Worm (Caenorhabditis elegans): Measurements from ENCODE around the gene hot-6.

The hot-6 gene

DNA sequence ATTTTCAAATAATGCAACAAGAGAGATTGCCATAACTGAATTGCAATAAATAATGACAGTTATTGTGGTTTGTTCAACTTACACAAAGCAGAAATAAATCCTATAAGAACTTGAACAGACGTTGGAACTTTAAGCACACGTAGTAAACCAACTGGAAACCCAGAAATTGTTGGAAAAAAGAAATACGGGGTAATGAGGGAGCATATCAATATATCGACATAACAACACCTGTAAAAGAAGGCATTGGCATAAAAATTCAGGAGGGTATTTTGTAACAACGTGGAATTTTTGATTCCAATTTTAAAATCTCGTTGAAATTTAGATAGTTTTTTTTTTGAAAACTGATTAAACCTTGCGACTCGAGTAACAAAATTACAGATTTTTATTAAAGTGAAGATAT lies 33.7 kb upstream of the hot-6 start:
- TF ChIP-seq ztf-29 (GFP tag; IDR thresholded peaks at IDR 0.05) (no peak), ztf-23 (GFP tag; IDR thresholded peaks at IDR 0.05) (no peak), T22C8.4 (GFP tag; IDR thresholded peaks at IDR 0.05) (no peak), flt-1 (GFP tag; IDR thresholded peaks at IDR 0.05) (no peak), klf-2 (GFP tag; conservative IDR thresholded peaks at IDR 0.05) (no peak), med-1 (GFP tag; optimal IDR thresholded peaks at IDR 0.05; ENCODE audit: insufficient read depth) (no peak)

DNA sequence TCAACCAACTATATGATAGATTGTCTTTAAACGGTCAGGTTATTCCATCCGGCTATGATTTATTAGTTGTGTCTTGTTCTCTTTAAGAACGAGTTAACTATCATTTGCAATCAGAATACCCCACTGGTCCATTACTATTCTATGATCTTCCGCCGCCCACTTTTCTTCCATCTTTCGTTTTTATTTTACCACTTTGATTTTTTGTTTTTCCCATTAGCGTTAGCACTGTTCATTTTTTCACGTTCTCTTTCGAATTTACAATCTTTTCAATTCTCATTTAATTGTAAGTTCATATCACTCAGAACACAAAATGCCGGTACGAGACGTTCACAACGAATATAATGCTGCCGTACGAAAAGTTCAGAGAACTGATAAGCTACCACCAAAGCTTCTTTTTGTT lies 31.1 kb upstream of the hot-6 start, which contains the start of gene T04C12.7:
Gene T04C12.7, plus strand, starts transcription at position 301 of the 400 bp plus-strand sequence.
- no peak for TF ChIP-seq ref-1 (GFP tag; conservative IDR thresholded peaks at IDR 0.05)
- no peak for TF ChIP-seq tab-1 (GFP tag; IDR thresholded peaks at IDR 0.05)
- TF ChIP-seq klf-2 (GFP tag; conservative IDR thresholded peaks at IDR 0.05): no peak
- TF ChIP-seq ztf-23 (GFP tag; IDR thresholded peaks at IDR 0.05): no peak
- no peak for TF ChIP-seq T22C8.4 (GFP tag; IDR thresholded peaks at IDR 0.05)
- no peak for TF ChIP-seq ztf-29 (GFP tag; IDR thresholded peaks at IDR 0.05)
- no peak for TF ChIP-seq flt-1 (GFP tag; IDR thresholded peaks at IDR 0.05)
- TF ChIP-seq med-1 (GFP tag; optimal IDR thresholded peaks at IDR 0.05; ENCODE audit: insufficient read depth): no peak
- TF ChIP-seq cog-1 (tag; optimal IDR thresholded peaks at IDR 0.05): no peak

DNA sequence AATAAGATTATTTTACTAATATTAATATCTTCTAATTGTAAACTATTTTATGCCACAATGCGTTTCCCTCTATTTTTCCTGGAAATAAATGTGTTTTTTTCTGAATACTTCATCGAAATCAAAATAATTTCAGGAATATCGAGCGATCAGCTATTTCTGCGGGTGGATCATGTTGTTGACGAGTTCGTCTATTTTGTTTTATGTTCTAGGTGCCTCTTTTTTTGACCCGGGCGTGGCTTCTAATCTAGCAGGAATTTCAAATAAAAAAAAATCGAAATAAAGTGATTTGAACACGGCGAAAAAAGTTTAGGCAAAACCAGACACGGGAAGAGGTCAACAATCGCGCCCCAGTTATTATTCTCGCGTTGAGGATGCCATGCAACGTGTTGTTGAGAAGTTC lies 29.2 kb upstream of the hot-6 start, which contains the start of gene T04C12.33:
Gene T04C12.33, plus strand, starts transcription at position 301 of the 400 bp plus-strand sequence.
- TF ChIP-seq ztf-29 (GFP tag; IDR thresholded peaks at IDR 0.05) (no peak), T22C8.4 (GFP tag; IDR thresholded peaks at IDR 0.05) (no peak), ztf-23 (GFP tag; IDR thresholded peaks at IDR 0.05) (no peak), cog-1 (tag; optimal IDR thresholded peaks at IDR 0.05) (no peak), klf-2 (GFP tag; conservative IDR thresholded peaks at IDR 0.05) (no peak), tab-1 (GFP tag; IDR thresholded peaks at IDR 0.05) (no peak)

DNA sequence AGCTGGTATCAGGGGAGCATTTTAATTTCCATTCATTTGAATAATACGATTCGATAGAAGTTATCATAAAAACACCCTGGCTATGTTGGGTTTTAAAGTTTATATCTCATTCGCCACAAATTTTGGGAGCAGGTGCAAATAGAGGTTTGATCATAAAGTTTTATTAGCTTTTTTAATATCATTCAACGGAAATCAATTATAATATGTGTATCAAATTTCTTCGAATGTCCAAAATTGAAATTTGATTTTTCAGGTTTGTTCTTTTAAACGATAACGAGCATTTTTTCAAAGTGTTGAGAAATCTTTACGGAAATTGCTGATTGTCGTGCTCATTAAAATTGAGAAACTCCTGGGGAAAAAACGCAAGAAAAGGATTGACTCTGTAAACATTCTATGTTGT lies 25.9 kb upstream of the hot-6 start, which contains the start of gene srh-74:
Gene srh-74, minus strand, starts transcription at position 101 of the 400 bp plus-strand sequence.
- TF ChIP-seq med-1 (GFP tag; optimal IDR thresholded peaks at IDR 0.05; ENCODE audit: insufficient read depth): no peak
- no peak for TF ChIP-seq ztf-29 (GFP tag; IDR thresholded peaks at IDR 0.05)
- no peak for TF ChIP-seq tab-1 (GFP tag; IDR thresholded peaks at IDR 0.05)
- no peak for TF ChIP-seq flt-1 (GFP tag; IDR thresholded peaks at IDR 0.05)
- no peak for TF ChIP-seq ref-1 (GFP tag; conservative IDR thresholded peaks at IDR 0.05)
- no peak for TF ChIP-seq ztf-23 (GFP tag; IDR thresholded peaks at IDR 0.05)
- no peak for TF ChIP-seq klf-2 (GFP tag; conservative IDR thresholded peaks at IDR 0.05)

DNA sequence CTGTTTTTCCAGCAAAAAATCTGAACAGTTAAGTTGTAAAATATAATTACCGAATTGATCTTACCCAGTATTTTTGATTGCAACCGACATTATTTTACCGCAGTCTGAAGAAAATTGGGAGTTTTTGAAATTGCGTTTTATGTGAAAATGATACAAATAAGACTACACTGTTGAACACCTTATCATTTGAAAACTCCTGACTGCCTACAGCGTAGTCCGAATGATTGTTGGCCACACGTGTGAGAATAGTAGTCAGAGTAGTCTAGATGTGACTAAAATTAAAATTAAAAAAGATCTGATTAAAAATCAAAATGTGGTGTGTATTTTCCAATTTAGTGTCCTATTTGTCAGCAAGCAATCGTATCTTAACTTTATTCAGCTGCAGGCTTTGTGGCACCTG lies 24.0 kb upstream of the hot-6 start, which contains the start of gene dhs-18:
Gene dhs-18, minus strand, starts transcription at position 104 of the 400 bp plus-strand sequence.
- TF ChIP-seq ztf-29 (GFP tag; IDR thresholded peaks at IDR 0.05) (no peak), klf-2 (GFP tag; conservative IDR thresholded peaks at IDR 0.05) (no peak), flt-1 (GFP tag; IDR thresholded peaks at IDR 0.05) (no peak), T22C8.4 (GFP tag; IDR thresholded peaks at IDR 0.05) (no peak), ztf-23 (GFP tag; IDR thresholded peaks at IDR 0.05) (no peak), cog-1 (tag; optimal IDR thresholded peaks at IDR 0.05) (no peak), med-1 (GFP tag; optimal IDR thresholded peaks at IDR 0.05; ENCODE audit: insufficient read depth) (no peak), ref-1 (GFP tag; conservative IDR thresholded peaks at IDR 0.05) (no peak)

DNA sequence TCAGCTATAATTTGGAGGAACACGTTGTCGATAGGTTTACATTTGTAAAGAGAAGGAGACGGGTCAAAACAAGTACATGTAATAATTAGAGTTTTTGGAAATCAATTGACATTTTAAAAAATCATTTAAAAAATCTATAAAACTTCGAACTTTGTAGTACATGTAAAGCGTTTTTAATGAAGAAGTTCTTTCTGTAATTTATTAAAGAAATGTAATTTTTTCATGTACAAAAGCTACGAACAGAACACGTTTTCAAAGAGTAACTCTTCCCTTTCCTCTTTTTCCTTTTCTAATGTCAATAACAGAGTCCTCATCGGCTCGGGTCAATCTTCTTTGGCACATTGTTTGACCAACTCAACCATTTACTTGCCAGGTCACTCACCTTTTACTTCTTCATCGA lies 21.0 kb upstream of the hot-6 start, which contains the start of gene C45B11.6:
Gene C45B11.6, plus strand, starts transcription at position 301 of the 400 bp plus-strand sequence.
- TF ChIP-seq flt-1 (GFP tag; IDR thresholded peaks at IDR 0.05) (no peak), T22C8.4 (GFP tag; IDR thresholded peaks at IDR 0.05) (no peak), cog-1 (tag; optimal IDR thresholded peaks at IDR 0.05) (no peak), ref-1 (GFP tag; conservative IDR thresholded peaks at IDR 0.05) (no peak), med-1 (GFP tag; optimal IDR thresholded peaks at IDR 0.05; ENCODE audit: insufficient read depth) (no peak), ztf-23 (GFP tag; IDR thresholded peaks at IDR 0.05) (no peak), ztf-29 (GFP tag; IDR thresholded peaks at IDR 0.05) (no peak), tab-1 (GFP tag; IDR thresholded peaks at IDR 0.05) (no peak), klf-2 (GFP tag; conservative IDR thresholded peaks at IDR 0.05) (no peak)

DNA sequence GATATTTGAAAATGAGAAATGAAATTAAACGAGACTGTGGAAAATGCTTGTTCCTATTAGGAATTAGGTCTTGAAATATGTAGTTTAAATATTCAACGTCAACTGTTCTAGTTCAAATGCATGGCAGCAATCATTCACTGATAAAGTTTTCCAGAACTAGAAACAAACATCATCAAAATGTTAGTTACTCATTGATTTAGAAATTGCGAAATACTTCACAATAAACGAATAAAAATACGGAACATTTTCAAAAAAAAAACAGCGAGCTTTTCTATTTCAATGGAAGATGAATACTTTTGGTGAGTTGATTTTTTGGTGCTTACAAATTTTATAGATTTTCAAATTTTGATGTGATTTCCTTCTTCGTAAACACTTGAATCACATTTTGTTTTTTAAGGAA lies 19.8 kb upstream of the hot-6 start, which contains the start of gene C45B11.2:
Gene C45B11.2, plus strand, starts transcription at position 173 of the 400 bp plus-strand sequence.
- TF ChIP-seq flt-1 (GFP tag; IDR thresholded peaks at IDR 0.05) (no peak), klf-2 (GFP tag; conservative IDR thresholded peaks at IDR 0.05) (no peak), tab-1 (GFP tag; IDR thresholded peaks at IDR 0.05) (no peak), cog-1 (tag; optimal IDR thresholded peaks at IDR 0.05) (no peak), ztf-29 (GFP tag; IDR thresholded peaks at IDR 0.05) (no peak), ref-1 (GFP tag; conservative IDR thresholded peaks at IDR 0.05) (no peak), med-1 (GFP tag; optimal IDR thresholded peaks at IDR 0.05; ENCODE audit: insufficient read depth) (no peak), ztf-23 (GFP tag; IDR thresholded peaks at IDR 0.05) (no peak), T22C8.4 (GFP tag; IDR thresholded peaks at IDR 0.05) (no peak)

DNA sequence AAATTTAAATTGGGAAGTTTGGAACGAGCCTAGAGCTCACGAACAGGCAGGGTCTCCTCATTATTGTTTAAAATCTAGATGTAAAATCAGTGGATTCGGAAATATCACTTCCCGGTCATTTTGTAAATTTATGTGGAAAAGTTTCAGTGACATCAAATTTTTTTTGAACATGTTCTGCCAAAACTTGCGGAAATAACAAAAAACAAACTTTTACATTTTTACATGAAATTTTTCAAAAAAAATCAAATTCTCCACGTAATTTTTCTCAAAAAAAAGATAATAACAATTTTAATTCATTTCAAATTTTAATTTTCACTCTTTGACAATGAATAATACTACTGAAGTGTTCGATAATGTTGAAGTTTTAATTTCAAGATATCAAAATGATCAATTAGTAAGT lies 18.8 kb upstream of the hot-6 start, which contains the start of gene C45B11.5:
Gene C45B11.5, plus strand, starts transcription at position 301 of the 400 bp plus-strand sequence.
- no peak for TF ChIP-seq ztf-29 (GFP tag; IDR thresholded peaks at IDR 0.05)
- TF ChIP-seq ztf-23 (GFP tag; IDR thresholded peaks at IDR 0.05): no peak
- no peak for TF ChIP-seq cog-1 (tag; optimal IDR thresholded peaks at IDR 0.05)
- TF ChIP-seq tab-1 (GFP tag; IDR thresholded peaks at IDR 0.05): no peak
- TF ChIP-seq med-1 (GFP tag; optimal IDR thresholded peaks at IDR 0.05; ENCODE audit: insufficient read depth): no peak
- no peak for TF ChIP-seq ref-1 (GFP tag; conservative IDR thresholded peaks at IDR 0.05)
- TF ChIP-seq flt-1 (GFP tag; IDR thresholded peaks at IDR 0.05): no peak
- no peak for TF ChIP-seq T22C8.4 (GFP tag; IDR thresholded peaks at IDR 0.05)
- TF ChIP-seq klf-2 (GFP tag; conservative IDR thresholded peaks at IDR 0.05): no peak

DNA sequence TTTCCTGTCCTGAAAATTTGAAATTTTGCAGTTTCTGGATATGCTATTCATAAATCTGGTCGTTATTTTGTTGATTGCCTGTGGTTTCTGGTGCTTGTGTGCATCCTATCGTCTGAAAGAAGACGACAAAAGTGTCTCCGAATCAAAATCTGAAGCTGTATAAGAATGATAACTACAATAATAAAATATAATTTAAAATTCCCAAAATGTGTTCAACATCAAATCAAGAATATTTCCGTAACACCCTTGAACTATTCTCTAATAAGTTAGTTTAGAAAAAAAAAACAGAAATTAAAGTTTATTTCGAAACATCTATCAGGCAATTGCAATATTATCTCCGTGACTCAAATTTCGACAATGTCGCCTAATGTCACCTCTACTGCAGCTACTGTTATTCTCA lies 17.7 kb upstream of the hot-6 start, which contains the start of gene C45B11.8:
Gene C45B11.8, plus strand, starts transcription at position 301 of the 400 bp plus-strand sequence.
- no peak for TF ChIP-seq flt-1 (GFP tag; IDR thresholded peaks at IDR 0.05)
- TF ChIP-seq med-1 (GFP tag; optimal IDR thresholded peaks at IDR 0.05; ENCODE audit: insufficient read depth): no peak
- no peak for TF ChIP-seq ref-1 (GFP tag; conservative IDR thresholded peaks at IDR 0.05)
- no peak for TF ChIP-seq T22C8.4 (GFP tag; IDR thresholded peaks at IDR 0.05)
- no peak for TF ChIP-seq tab-1 (GFP tag; IDR thresholded peaks at IDR 0.05)
- TF ChIP-seq klf-2 (GFP tag; conservative IDR thresholded peaks at IDR 0.05): no peak

DNA sequence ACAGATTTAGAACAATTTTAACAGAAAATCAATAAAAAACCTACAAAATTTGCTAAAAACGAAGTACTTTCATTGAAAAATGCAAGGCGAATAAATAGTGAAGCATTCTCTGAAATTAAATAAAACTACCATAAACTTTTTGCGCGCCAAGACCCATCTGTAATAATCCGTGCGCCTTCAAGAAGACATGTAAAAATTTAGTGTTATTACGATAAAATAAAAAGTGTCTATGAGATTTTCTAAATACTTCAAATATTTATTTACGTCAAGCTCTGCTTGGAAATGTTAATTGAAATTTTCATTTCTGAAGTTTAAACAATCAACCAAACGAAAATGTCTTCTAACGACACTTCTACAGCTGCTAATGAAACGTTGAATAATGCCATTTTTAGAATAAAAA lies 17.3 kb upstream of the hot-6 start, which contains the start of gene C45B11.9:
Gene C45B11.9, plus strand, starts transcription at position 301 of the 400 bp plus-strand sequence.
- no peak for TF ChIP-seq cog-1 (tag; optimal IDR thresholded peaks at IDR 0.05)
- no peak for TF ChIP-seq ztf-29 (GFP tag; IDR thresholded peaks at IDR 0.05)
- no peak for TF ChIP-seq ref-1 (GFP tag; conservative IDR thresholded peaks at IDR 0.05)
- no peak for TF ChIP-seq klf-2 (GFP tag; conservative IDR thresholded peaks at IDR 0.05)
- TF ChIP-seq flt-1 (GFP tag; IDR thresholded peaks at IDR 0.05): no peak
- TF ChIP-seq med-1 (GFP tag; optimal IDR thresholded peaks at IDR 0.05; ENCODE audit: insufficient read depth): no peak
- TF ChIP-seq T22C8.4 (GFP tag; IDR thresholded peaks at IDR 0.05): no peak
- TF ChIP-seq tab-1 (GFP tag; IDR thresholded peaks at IDR 0.05): no peak
- TF ChIP-seq ztf-23 (GFP tag; IDR thresholded peaks at IDR 0.05): no peak
